Worm (Caenorhabditis elegans): Measurements from ENCODE around the gene pgph-3.

- TF ChIP-seq hlh-8 (tag; optimal IDR thresholded peaks at IDR 0.05) (peak; percentile 2), hlh-13 (GFP tag; optimal IDR thresholded peaks at IDR 0.05) (no peak), lin-11 (tag; optimal IDR thresholded peaks at IDR 0.05) (no peak), unc-42 (tag; optimal IDR thresholded peaks at IDR 0.05) (peak; percentile 66)
Observed at ce11 chrV:5790497-5791280, 27.0 kb upstream of the pgph-3 start, which contains the start of the genes nhr-142 and F44E7.9.

Measured in whole organism, late embryonic.